Worm (Caenorhabditis elegans) whole organism, early embryonic: ENCODE data around the gene pmpl-1.

Experiments
- B0310.2 ChIP-seq: sonication (generic microtip); optimal IDR thresholded peaks from 2 replicates; lab custom pipeline; 2016; ENCODE audit warnings: mild to moderate bottlenecking, missing genetic modification characterization, missing compliant biosample characterization
- F13C5.2 ChIP-seq: sonication (generic microtip); optimal IDR thresholded peaks from 2 replicates; lab custom pipeline; 2017; ENCODE audit warnings: mild to moderate bottlenecking, missing genetic modification characterization, inconsistent platforms, missing compliant biosample characterization
- ama-1 ChIP-seq: fragments of 150-350 bp; optimal IDR thresholded peaks from 2 replicates; lab custom pipeline; 2014
- flt-1 ChIP-seq: fragments of 200-800 bp; sonication (Bioruptor generic); IDR thresholded peaks from 2 replicates; pipeline ENCODE4 v1.3.6; 2022; ENCODE audit warnings: missing genetic modification characterization, missing compliant biosample characterization
- hmbx-1 ChIP-seq: sonication (generic microtip); optimal IDR thresholded peaks from 2 replicates; lab custom pipeline; 2016; ENCODE audit warnings: mild to moderate bottlenecking, missing genetic modification characterization, missing compliant biosample characterization
- tbx-37 ChIP-seq: fragments of 200-800 bp; sonication (Bioruptor generic); conservative IDR thresholded peaks from 2 replicates; pipeline ENCODE4 v1.3.6; 2022; ENCODE audit warnings: missing genetic modification reagents, missing genetic modification characterization, missing compliant biosample characterization
- tra-4 ChIP-seq: sonication (generic microtip); optimal IDR thresholded peaks from 2 replicates; lab custom pipeline; 2017; ENCODE audit warnings: missing genetic modification characterization, missing compliant biosample characterization

DNA sequence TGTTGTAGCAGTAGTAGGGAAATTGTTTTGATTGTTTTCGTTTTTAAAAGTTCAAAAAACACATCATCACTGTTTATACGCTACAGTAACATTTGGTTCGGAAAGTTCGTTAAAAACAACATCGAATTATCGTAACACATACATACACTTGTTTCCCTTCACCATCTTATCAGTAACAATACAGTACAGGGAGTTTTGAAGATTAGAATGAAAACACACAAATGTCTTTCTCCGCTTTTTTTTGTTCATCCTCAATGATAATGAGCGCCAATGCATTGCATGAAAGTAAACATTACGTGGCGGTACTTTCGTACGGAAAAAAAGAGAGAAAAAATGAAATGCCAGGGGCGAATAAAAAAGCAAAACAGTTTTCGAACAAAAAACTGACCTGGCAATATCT, 41.8 kb downstream of the pmpl-1 start:
- TF ChIP-seq ama-1 (lab: Kevin White, UChicago) (no peak), tbx-37 (GFP tag; lab: Robert Waterston, UW) (no peak), flt-1 (no peak), tra-4 (tag; lab: Kevin White, UChicago) (no peak), hmbx-1 (tag; lab: Kevin White, UChicago) (no peak), F13C5.2 (tag; lab: Kevin White, UChicago) (no peak), B0310.2 (tag; lab: Kevin White, UChicago) (no peak)
